Worm (Caenorhabditis elegans) whole organism, L4/young adult: Measurements from ENCODE around the gene clec-134.

ENCODE experiments used
- W03F9.2 ChIP-seq: fragments of 150-350 bp; optimal IDR thresholded peaks from 2 replicates; lab custom pipeline; 2014; ENCODE audit warnings: missing biosample characterization, missing genetic modification characterization
- dao-5 ChIP-seq: sonication (generic microtip); optimal IDR thresholded peaks from 2 replicates; lab custom pipeline; 2016; ENCODE audit warnings: missing genotype, missing genetic modification characterization, moderate library complexity, missing compliant biosample characterization
- him-1 ChIP-seq: sonication (generic microtip); optimal IDR thresholded peaks from 2 replicates; lab custom pipeline; 2016; ENCODE audit warnings: missing genotype, missing genetic modification reagents, missing genetic modification characterization, missing compliant biosample characterization

clec-134 gene

DNA sequence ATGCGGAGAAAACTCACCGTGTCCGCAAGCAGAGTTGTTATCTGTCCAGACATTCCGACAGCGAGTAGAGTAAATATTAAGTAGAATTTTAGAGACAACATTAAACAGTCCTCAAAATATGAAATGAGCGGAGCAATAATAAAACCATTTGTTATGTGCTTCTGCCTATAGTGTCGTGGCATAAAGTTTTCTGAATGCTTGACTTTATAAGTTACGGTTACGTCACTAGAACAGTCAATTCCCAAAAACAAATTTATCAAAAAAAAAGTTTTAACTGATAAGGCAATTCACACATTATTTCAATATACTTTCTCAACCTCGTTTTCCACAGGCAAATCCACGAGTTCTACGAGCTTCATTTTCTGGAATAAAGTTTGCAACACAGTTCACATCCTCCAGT lies 10.7 kb upstream of the clec-134 start, which contains the start of gene clec-127:
Gene clec-127, minus strand, starts transcription at position 101 of the 400 bp plus-strand sequence.
- TF ChIP-seq him-1 (tag; lab: Kevin White, UChicago) (no peak), dao-5 (no peak), W03F9.2 (no peak)

- TF ChIP-seq dao-5 (no peak), W03F9.2 (no peak), him-1 (tag; lab: Kevin White, UChicago) (no peak)
Measured at ce11 chrII:3570927-3571538, 8.8 kb upstream of the clec-134 start, which contains the start of the genes clec-128 and clec-129. TSS of gene clec-128 (minus strand) at chrII:3571027. TSS of gene clec-129 (plus strand) at chrII:3571488.

- no peak for TF ChIP-seq dao-5
- no peak for TF ChIP-seq W03F9.2
- no peak for TF ChIP-seq him-1 (tag; lab: Kevin White, UChicago)
Measured at ce11 chrII:3573255-3573654, 6.6 kb upstream of the clec-134 start, which contains the start of gene clec-130. TSS of gene clec-130 (plus strand) at chrII:3573555.

ce11 chrII:3576742-3577141 lies 3.1 kb upstream of the clec-134 start, which contains the start of gene clec-132:
TSS of gene clec-132 (plus strand) at chrII:3577042.
- TF ChIP-seq dao-5 (no peak), him-1 (tag; lab: Kevin White, UChicago) (no peak), W03F9.2 (no peak)

DNA sequence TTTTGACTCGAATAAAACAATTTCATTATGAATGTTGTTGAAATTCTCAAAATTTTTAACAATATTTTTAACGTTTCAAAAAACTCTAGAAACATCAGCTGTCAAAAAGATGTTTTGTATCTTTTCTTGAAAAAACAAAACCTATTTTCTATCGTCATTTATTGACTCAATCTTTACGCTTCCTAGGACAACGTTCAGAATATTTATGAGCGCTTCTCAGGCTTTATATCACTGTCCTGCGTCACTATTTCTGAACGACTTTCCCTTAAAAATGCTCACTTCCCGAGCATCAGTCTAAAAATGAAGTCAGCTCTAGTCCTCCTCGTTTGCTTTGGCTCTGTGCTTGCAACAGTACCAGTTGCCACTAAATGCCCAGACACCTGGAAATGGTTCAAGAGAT lies 1.7 kb upstream of the clec-134 start, which contains the start of gene clec-133:
Gene clec-133, plus strand, starts transcription at position 301 of the 400 bp plus-strand sequence.
- TF ChIP-seq him-1 (tag; lab: Kevin White, UChicago) (no peak), dao-5 (no peak), W03F9.2 (no peak)

DNA sequence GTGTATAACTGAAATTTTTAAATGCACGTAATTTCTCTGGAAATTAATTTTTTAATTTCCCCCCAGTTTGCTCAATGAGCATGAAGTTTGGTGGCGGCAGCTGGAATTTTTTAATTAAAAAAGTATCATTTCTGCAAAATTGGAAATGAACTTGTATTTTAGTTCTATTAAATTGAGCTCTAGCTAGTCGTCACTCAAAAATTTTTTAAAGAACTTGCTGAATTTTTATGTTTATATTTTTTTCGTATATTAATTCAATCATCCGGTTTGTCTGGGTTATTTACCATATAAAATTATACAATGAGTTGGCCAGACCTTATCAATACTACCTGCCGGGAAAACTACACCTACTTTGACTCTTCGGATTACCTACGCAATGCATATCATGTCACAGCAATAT lies 1.9 kb downstream of the clec-134 start, which contains the start of gene srh-59:
Gene srh-59, plus strand, starts transcription at position 301 of the 400 bp plus-strand sequence.
- TF ChIP-seq him-1 (tag; lab: Kevin White, UChicago) (no peak), dao-5 (no peak), W03F9.2 (no peak)

DNA sequence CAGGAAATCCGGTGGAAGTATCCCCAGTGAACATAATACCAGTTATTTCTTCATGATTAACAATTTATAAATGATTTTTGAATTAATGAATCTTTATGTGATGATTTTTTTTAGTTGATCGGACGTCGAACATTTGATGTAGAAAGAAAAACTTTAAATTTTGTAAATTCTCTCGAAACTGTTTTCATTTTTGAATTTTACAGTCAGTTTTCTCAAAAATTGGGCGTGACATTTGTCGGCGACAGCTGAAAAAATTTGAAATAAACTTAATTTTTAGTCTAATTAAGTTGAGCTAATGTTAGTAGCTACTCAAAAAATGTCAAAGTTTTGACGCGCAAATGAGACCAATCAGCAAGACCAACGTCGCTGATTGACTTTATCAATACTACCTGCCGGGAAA lies 3.5 kb downstream of the clec-134 start, which contains the start of gene srh-60:
Gene srh-60, plus strand, starts transcription at position 301 of the 400 bp plus-strand sequence.
- no peak for TF ChIP-seq him-1 (tag; lab: Kevin White, UChicago)
- no peak for TF ChIP-seq W03F9.2
- TF ChIP-seq dao-5: no peak

DNA sequence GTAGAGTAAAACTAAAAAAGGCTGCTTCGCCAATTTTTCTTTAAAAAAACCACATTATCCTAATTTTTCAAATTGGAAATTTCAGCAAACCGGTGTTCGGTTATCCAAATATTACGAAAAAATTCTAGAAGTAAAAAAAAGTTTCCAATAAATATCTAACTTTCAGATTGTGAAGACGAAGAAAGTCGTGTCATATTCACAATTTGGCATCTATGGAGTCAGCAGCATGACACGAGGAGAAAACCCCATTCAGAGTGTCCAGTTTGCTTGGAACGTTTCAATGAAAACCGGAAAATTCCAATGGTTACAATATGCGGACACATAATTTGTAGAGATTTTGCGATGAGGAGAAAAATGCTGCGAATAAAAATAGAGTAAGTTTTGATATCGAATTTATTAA lies 15.5 kb downstream of the clec-134 start, which contains the start of gene Y49F6A.12:
Gene Y49F6A.12, plus strand, starts transcription at position 301 of the 400 bp plus-strand sequence.
- no peak for TF ChIP-seq dao-5
- TF ChIP-seq W03F9.2: no peak
- no peak for TF ChIP-seq him-1 (tag; lab: Kevin White, UChicago)

- TF ChIP-seq him-1 (tag; lab: Kevin White, UChicago) (no peak), dao-5 (no peak), W03F9.2 (no peak)
Measured at ce11 chrII:3598721-3599120, 18.9 kb downstream of the clec-134 start, which contains the start of gene Y49F6A.11. TSS of gene Y49F6A.11 (minus strand) at chrII:3598821.

DNA sequence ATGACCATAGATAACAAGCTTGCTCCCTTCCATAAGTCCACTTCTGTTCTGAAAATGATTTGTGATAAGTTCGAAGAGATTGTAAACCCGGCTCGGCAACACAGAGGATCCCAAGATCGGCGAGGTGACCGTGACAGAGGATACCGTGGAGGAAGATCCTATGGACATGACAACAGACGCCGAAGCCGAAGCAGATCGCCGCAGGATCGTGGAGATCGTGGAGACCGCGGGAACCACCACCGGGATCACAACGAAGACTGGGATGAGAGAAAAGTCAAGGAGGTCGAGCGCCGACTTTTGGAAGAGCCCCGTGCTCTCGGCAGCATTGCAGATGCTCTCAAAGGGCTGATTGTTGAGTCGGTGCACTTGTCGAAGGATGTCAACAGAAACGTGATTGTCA lies 24.7 kb downstream of the clec-134 start:
- TF ChIP-seq dao-5 (no peak), W03F9.2 (no peak), him-1 (tag; lab: Kevin White, UChicago) (no peak)

DNA sequence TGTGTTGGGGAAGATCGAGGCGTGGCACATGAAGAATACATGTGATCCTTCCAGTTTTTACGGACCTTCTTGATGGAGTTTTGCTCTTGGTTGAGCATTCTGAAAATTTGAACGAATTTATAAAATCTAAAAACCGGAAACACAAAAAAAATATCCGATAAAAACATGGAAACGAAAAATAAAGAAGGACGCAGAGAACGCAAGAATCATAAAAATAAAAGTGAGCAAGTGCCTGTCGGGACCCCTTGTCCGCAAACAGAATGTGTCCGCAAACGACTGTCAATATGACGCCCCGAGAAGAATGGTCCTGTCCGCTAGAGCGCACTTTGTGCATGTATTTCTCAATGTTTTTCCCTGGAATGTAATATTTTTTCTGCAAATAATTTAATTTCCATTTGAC lies 29.9 kb downstream of the clec-134 start, which contains the start of gene Y49F6A.5:
Gene Y49F6A.5, minus strand, starts transcription at position 101 of the 400 bp plus-strand sequence.
- TF ChIP-seq W03F9.2: no peak
- TF ChIP-seq him-1 (tag; lab: Kevin White, UChicago): no peak
- no peak for TF ChIP-seq dao-5

- TF ChIP-seq him-1 (tag; lab: Kevin White, UChicago) (no peak), W03F9.2 (no peak)
Measured at ce11 chrII:3616615-3617014, 36.7 kb downstream of the clec-134 start.

DNA sequence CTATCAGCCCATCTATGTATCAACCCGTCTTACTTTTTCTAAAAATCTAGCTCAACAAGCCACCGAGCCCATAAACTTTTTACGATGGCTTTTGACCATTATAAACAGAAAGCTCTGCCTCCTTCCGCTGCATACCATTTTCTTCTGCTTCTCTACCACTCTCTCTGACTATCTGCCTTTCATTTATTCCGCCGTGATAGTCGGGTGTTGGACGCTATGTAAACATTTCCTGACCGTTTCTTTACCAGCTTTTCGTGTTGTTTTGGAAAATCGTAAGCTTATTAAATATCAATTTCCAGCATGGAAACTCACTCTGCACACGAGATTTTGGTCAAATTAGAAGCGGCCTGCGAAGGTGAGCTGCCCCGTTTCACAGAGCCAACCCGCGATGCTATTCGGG lies 37.6 kb downstream of the clec-134 start, which contains the start of gene F40E12.1:
Gene F40E12.1, plus strand, starts transcription at position 301 of the 400 bp plus-strand sequence.
- TF ChIP-seq him-1 (tag; lab: Kevin White, UChicago) (no peak), W03F9.2 (no peak), dao-5 (no peak)

- TF ChIP-seq dao-5 (no peak), W03F9.2 (no peak), him-1 (tag; lab: Kevin White, UChicago) (no peak)
Measured at ce11 chrII:3620862-3621261, 41.0 kb downstream of the clec-134 start.

ce11 chrII:3622014-3622413 lies 42.1 kb downstream of the clec-134 start, which contains the start of gene M151.7:
TSS of gene M151.7 (plus strand) at chrII:3622314.
- TF ChIP-seq W03F9.2 (no peak), him-1 (tag; lab: Kevin White, UChicago) (no peak), dao-5 (no peak)
